Fruit fly (Drosophila melanogaster) whole organism, adult: ENCODE results near the gene CG13252.

Source experiments
- CG14711 ChIP-seq: fragments of 200-800 bp; sonication (Bioruptor generic); optimal IDR thresholded peaks from 2 replicates; lab custom pipeline; 2018; ENCODE audit warnings: missing biosample characterization, mild to moderate bottlenecking, missing genetic modification characterization, moderate library complexity
- CG7045 ChIP-seq: fragments of 200-800 bp; sonication (Bioruptor generic); optimal IDR thresholded peaks from 2 replicates; lab custom pipeline; 2017; ENCODE audit warnings: missing biosample characterization, mild to moderate bottlenecking, missing genetic modification characterization
- Hr96 ChIP-seq: fragments of 200-800 bp; sonication (Bioruptor generic); optimal IDR thresholded peaks from 2 replicates; lab custom pipeline; 2016; ENCODE audit warnings: missing biosample characterization, missing genetic modification characterization
- Mnt ChIP-seq: fragments of 200-800 bp; sonication (Bioruptor generic); optimal IDR thresholded peaks from 2 replicates; lab custom pipeline; 2016; ENCODE audit warnings: missing biosample characterization, mild to moderate bottlenecking, missing genetic modification characterization
- kay ChIP-seq: fragments of 200-800 bp; sonication (Bioruptor generic); peaks from one replicate; lab custom pipeline; 2016; ENCODE audit warnings: missing biosample characterization, missing genetic modification characterization, borderline replicate concordance
- ovo ChIP-seq: fragments of 200-800 bp; sonication (Bioruptor generic); optimal IDR thresholded peaks from 2 replicates; lab custom pipeline; 2016; ENCODE audit warnings: missing biosample characterization, missing genetic modification characterization

DNA sequence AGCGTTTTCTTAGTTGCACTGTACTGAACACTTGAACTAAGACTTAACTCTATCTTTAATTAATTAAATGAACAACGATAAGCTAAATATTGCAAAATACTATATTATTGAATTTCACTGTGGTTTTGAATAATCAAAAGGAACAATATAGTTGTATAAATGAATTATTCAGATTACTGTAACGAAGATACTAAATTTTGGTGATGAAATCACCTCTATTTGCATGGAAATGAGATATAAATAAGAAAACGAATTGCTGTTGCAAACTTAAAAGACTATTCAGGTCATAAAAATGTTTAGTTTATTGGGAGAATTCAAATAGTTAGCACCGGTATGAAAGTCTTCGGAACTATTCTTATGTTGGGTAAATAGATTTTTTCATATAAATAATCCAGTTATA, 28.2 kb downstream of the CG13252 start, which contains the start of gene CG43251:
- TF ChIP-seq ovo (GFP tag; lab: Kevin White, UChicago) (no peak), CG14711 (tag; lab: Kevin White, UChicago) (no peak), CG7045 (GFP tag; lab: Kevin White, UChicago) (no peak), Hr96 (no peak), kay (GFP tag; lab: Kevin White, UChicago) (no peak), Mnt (GFP tag; lab: Kevin White, UChicago) (no peak)
